Fruit fly (Drosophila melanogaster): Measurements from ENCODE around the gene PTPMT1.

dm6 chr3R:23787632-23787960 is 29.5 kb downstream of the PTPMT1 start:
- TF ChIP-seq Dll (optimal IDR thresholded peaks at IDR 0.05) (no peak), psq (optimal IDR thresholded peaks at IDR 0.05) (no peak), EcR (GFP tag; optimal IDR thresholded peaks at IDR 0.05) (no peak), pan (optimal IDR thresholded peaks at IDR 0.05) (no peak), CG8478 (optimal IDR thresholded peaks at IDR 0.05) (no peak), usp (GFP tag; optimal IDR thresholded peaks at IDR 0.05) (no peak)

Data from whole organism.